Worm (Caenorhabditis elegans) whole organism, L1 larva: ENCODE results near the gene hsp-12.3.

Source experiments
- ztf-11 ChIP-seq, 2 experiments: sonication (generic microtip); optimal IDR thresholded peaks; 2 replicates each; lab custom pipeline; 2016 to 2017; ENCODE audit warnings: missing genetic modification characterization in 2 of 2, missing biosample characterization in 1 of 2, missing compliant biosample characterization in 1 of 2
- ztf-4 ChIP-seq: fragments of 150-350 bp; optimal IDR thresholded peaks from 2 replicates; lab custom pipeline; 2014; ENCODE audit warnings: missing biosample characterization, missing genetic modification characterization

DNA sequence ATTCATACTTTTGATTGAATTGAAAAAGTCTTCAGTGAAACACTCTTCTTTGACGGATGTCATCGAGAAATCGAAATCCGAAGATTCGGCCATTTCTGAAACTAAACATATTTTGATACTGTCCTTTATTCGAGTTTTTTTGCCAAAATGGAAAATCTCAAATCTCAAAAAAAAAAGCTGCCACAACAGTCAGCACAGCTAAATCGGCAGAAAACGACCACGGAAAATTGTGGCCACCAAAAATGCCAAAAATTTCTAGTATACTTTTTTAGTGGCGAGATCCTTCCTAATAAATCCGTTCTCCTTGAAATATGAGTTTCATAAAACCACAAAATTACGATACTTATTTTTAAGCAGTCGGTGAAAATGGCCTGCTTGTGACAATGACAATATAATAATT, 1.4 kb downstream of the hsp-12.3 start, which contains the start of gene F38E11.9:
- TF ChIP-seq ztf-4 (tag; lab: Kevin White, UChicago) (no peak), ztf-11 (tag; optimal IDR thresholded peaks at IDR 0.05; lab: Kevin White, UChicago) (no peak)
